Worm (Caenorhabditis elegans) whole organism, mixed stage, embryonic: ENCODE results near the gene W03G11.4.

Source experiments
- ceh-43 ChIP-seq: fragments of 200-800 bp; sonication (Bioruptor generic); optimal IDR thresholded peaks from 2 replicates; lab custom pipeline; 2018; ENCODE audit warnings: mild to moderate bottlenecking, missing genetic modification characterization, moderate library complexity, missing compliant biosample characterization
- nhr-12 ChIP-seq: fragments of 150-350 bp; optimal IDR thresholded peaks from 2 replicates; lab custom pipeline; 2014; ENCODE audit warnings: missing biosample characterization, missing genetic modification characterization

DNA sequence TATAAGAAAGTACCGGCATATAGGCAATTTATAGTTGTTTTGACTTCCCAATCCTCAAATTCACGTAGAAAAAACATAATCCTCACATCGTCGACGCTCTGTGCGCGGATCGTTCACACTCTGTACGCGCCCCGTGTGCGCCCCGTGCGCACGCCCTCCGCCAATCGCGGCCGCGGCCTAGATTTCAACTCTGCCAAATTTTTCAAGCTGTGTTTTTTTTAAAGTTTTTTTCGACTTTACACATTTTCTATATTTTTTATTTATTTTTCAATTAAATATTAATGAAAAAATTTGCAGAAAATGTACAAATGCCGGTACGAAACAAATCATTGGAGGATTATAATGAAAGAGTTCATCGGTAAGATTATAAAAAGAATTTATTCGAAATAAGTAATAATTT, 30.2 kb upstream of the W03G11.4 start, which contains the start of gene T01H10.11:
- TF ChIP-seq ceh-43 (no peak), nhr-12 (tag; lab: Kevin White, UChicago) (no peak)
